Worm (Caenorhabditis elegans) whole organism, L2 larva: ENCODE results near the gene F46C8.3.

Experiments
- C34F6.9 ChIP-seq: fragments of 150-350 bp; optimal IDR thresholded peaks from 2 replicates; lab custom pipeline; 2014; ENCODE audit warnings: missing biosample characterization, missing genetic modification characterization
- alr-1 ChIP-seq: fragments of 150-350 bp; optimal IDR thresholded peaks from 2 replicates; lab custom pipeline; 2014; ENCODE audit warnings: missing biosample characterization, missing genetic modification characterization
- aly-2 ChIP-seq: fragments of 150-350 bp; optimal IDR thresholded peaks from 2 replicates; lab custom pipeline; 2014; ENCODE audit warnings: missing biosample characterization, missing genetic modification characterization
- dmd-4 ChIP-seq: sonication (generic microtip); optimal IDR thresholded peaks from 2 replicates; lab custom pipeline; 2017; ENCODE audit warnings: missing biosample characterization, missing genetic modification characterization
- elt-3 ChIP-seq: sonication (generic microtip); optimal IDR thresholded peaks from 2 replicates; lab custom pipeline; 2017; ENCODE audit warnings: missing biosample characterization, missing genetic modification characterization
- lin-13 ChIP-seq: fragments of 150-350 bp; optimal IDR thresholded peaks from 2 replicates; lab custom pipeline; 2014; ENCODE audit warnings: missing biosample characterization, missing genetic modification reagents, missing genetic modification characterization
- lin-39 ChIP-seq: fragments of 150-350 bp; optimal IDR thresholded peaks from 2 replicates; lab custom pipeline; 2014; ENCODE audit warnings: missing biosample characterization, missing genetic modification reagents, missing genetic modification characterization
- lsy-2 ChIP-seq, 2 experiments: fragments of 150-350 bp in 1 of 2; sonication (generic microtip) in 1 of 2; optimal IDR thresholded peaks; 2 replicates each; lab custom pipeline; 2014 to 2017; ENCODE audit warnings: missing biosample characterization in 2 of 2, missing genetic modification characterization in 2 of 2
- nhr-237 ChIP-seq: fragments of 150-350 bp; optimal IDR thresholded peaks from 2 replicates; lab custom pipeline; 2014; ENCODE audit warnings: missing biosample characterization, missing genetic modification characterization
- nhr-25 ChIP-seq: fragments of 150-350 bp; sonication (generic microtip); optimal IDR thresholded peaks from 3 replicates; lab custom pipeline; 2014; ENCODE audit warnings: missing biosample characterization, missing genetic modification characterization
- skn-1 ChIP-seq: sonication (generic microtip); optimal IDR thresholded peaks from 2 replicates; lab custom pipeline; 2017; ENCODE audit warnings: missing biosample characterization, missing genetic modification characterization
- unc-62 ChIP-seq: fragments of 150-350 bp; optimal IDR thresholded peaks from 2 replicates; lab custom pipeline; 2014; ENCODE audit warnings: missing biosample characterization, missing genetic modification reagents, missing genetic modification characterization
- ztf-11 ChIP-seq: sonication (generic microtip); optimal IDR thresholded peaks from 2 replicates; lab custom pipeline; 2017; ENCODE audit warnings: missing biosample characterization, missing genetic modification characterization

- TF ChIP-seq nhr-237 (tag; lab: Kevin White, UChicago) (no peak), dmd-4 (tag; lab: Kevin White, UChicago) (no peak), skn-1 (tag; lab: Kevin White, UChicago) (no peak), lsy-2 (tag; optimal IDR thresholded peaks at IDR 0.05; lab: Kevin White, UChicago) (no peak), aly-2 (tag; lab: Kevin White, UChicago) (no peak), alr-1 (tag; lab: Kevin White, UChicago) (no peak), ztf-11 (tag; lab: Kevin White, UChicago) (no peak), unc-62 (GFP tag; lab: Kevin White, UChicago) (no peak), nhr-25 (tag; lab: Kevin White, UChicago) (no peak), elt-3 (tag; lab: Kevin White, UChicago) (no peak), lin-39 (tag; lab: Kevin White, UChicago) (no peak), C34F6.9 (tag; lab: Kevin White, UChicago) (no peak), lin-13 (no peak)
Measured at ce11 chrX:7534454-7534853, 9.1 kb downstream of the F46C8.3 start.
